Worm (Caenorhabditis elegans): ENCODE measurements around the gene T25G12.3.

DNA sequence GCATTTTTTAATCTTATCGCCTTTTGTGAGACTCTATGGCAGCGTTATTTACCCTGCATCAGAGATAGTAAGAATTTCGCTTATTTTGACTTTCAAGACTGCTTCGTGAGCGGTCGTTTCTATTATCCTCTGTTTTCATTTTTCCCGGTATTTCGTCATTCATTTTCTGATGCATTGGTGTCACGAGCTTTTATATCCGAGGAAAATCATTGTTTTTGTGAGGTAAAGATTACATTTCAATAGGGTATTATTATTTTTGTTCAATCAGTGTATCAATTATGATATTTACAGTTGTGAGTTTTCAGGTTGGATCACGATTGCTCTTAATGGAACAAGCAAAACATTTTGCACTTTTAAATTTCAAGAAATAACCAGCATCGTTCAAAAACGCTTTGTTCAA lies 15.8 kb downstream of the T25G12.3 start:
- TF ChIP-seq snpc-4 (tag; optimal IDR thresholded peaks at IDR 0.05) (no peak), nhr-76 (tag; optimal IDR thresholded peaks at IDR 0.05) (no peak), pha-4 (tag; optimal IDR thresholded peaks at IDR 0.05) (no peak)
